Worm (Caenorhabditis elegans): Measurements from ENCODE around the gene clec-36.

clec-36 gene

ce11 chrV:16848498-16848897 lies at the start of gene clec-36, which contains the start of gene clec-26:
TSS of gene clec-36 (minus strand) at chrV:16848598.
TSS of gene clec-26 (plus strand) at chrV:16848611.
- TF ChIP-seq nfyb-1 (GFP tag; IDR thresholded peaks at IDR 0.05) (no peak), nhr-80 (tag; optimal IDR thresholded peaks at IDR 0.05) (peak; percentile 18), dpff-1 (tag; optimal IDR thresholded peaks at IDR 0.05) (no peak), rpc-1 (optimal IDR thresholded peaks at IDR 0.05) (no peak), rpc-1 (tag; optimal IDR thresholded peaks at IDR 0.05) (no peak), pbrm-1 (GFP tag; IDR thresholded peaks at IDR 0.05) (no peak), ztf-18 (tag; optimal IDR thresholded peaks at IDR 0.05) (no peak)

ce11 chrV:16893440-16893839 lies 45.0 kb upstream of the clec-36 start, which contains the start of gene F09C6.15:
TSS of gene F09C6.15 (plus strand) at chrV:16893740.
- no peak for TF ChIP-seq ceh-27 (GFP tag; optimal IDR thresholded peaks at IDR 0.05)
- TF ChIP-seq hlh-26 (GFP tag; conservative IDR thresholded peaks at IDR 0.05), result no peak
- no peak for TF ChIP-seq pha-4 (tag; optimal IDR thresholded peaks at IDR 0.05)
- TF ChIP-seq lsl-1 (GFP tag; optimal IDR thresholded peaks at IDR 0.05), result no peak
- TF ChIP-seq let-526 (GFP tag; IDR thresholded peaks at IDR 0.05), result no peak
- TF ChIP-seq hrde-1 (tag; optimal IDR thresholded peaks at IDR 0.05; ENCODE audit: borderline replicate concordance), result no peak
- no peak for TF ChIP-seq hmg-20 (GFP tag; IDR thresholded peaks at IDR 0.05)
- no peak for TF ChIP-seq hsf-1 (GFP tag; IDR thresholded peaks at IDR 0.05)
- no peak for TF ChIP-seq rec-8 (tag; optimal IDR thresholded peaks at IDR 0.05)
- no peak for TF ChIP-seq ceh-58 (GFP tag; IDR thresholded peaks at IDR 0.05)
- no peak for TF ChIP-seq K11D2.4 (GFP tag; IDR thresholded peaks at IDR 0.05)
- TF ChIP-seq Y53G8AR.9 (GFP tag; conservative IDR thresholded peaks at IDR 0.05), result no peak
- TF ChIP-seq madf-3 (GFP tag; IDR thresholded peaks at IDR 0.05), result no peak
- no peak for TF ChIP-seq F10E7.11 (tag; optimal IDR thresholded peaks at IDR 0.05)
- TF ChIP-seq athp-1 (tag; optimal IDR thresholded peaks at IDR 0.05), result no peak
- no peak for TF ChIP-seq tbp1 (GFP tag; optimal IDR thresholded peaks at IDR 0.05)
- no peak for TF ChIP-seq lin-26 (GFP tag; IDR thresholded peaks at IDR 0.05)
- TF ChIP-seq lin-40 (tag; optimal IDR thresholded peaks at IDR 0.05), result no peak
- TF ChIP-seq Y67H2A.10 (GFP tag; conservative IDR thresholded peaks at IDR 0.05), result no peak
- TF ChIP-seq atf-7 (tag; optimal IDR thresholded peaks at IDR 0.05), result no peak

ce11 chrV:16888788-16889325 lies 40.5 kb upstream of the clec-36 start, which contains the start of the genes ifas-2 and fbxa-44:
TSS of gene ifas-2 (minus strand) at chrV:16888888.
TSS of gene fbxa-44 (plus strand) at chrV:16889275.
- TF ChIP-seq B0261.1 (tag; optimal IDR thresholded peaks at IDR 0.05) (no peak), B0035.1 (tag; optimal IDR thresholded peaks at IDR 0.05) (no peak), die-1 (tag; optimal IDR thresholded peaks at IDR 0.05) (no peak), attf-6 (GFP tag; IDR thresholded peaks at IDR 0.05) (no peak), fkh-3 (tag; optimal IDR thresholded peaks at IDR 0.05) (no peak), ztf-28 (GFP tag; IDR thresholded peaks at IDR 0.05) (no peak)

- TF ChIP-seq rec-8 (tag; optimal IDR thresholded peaks at IDR 0.05) (no peak), ztf-3 (GFP tag; optimal IDR thresholded peaks at IDR 0.05) (no peak), akir-1 (GFP tag; optimal IDR thresholded peaks at IDR 0.05) (no peak), bed-2 (GFP tag; IDR thresholded peaks at IDR 0.05) (no peak), sdz-38 (tag; optimal IDR thresholded peaks at IDR 0.05) (no peak)
These were observed 36.3 kb upstream of the clec-36 start, which contains the start of gene F09C6.13 for ce11 chrV:16884744-16885143. TSS of gene F09C6.13 (plus strand) at chrV:16885044.

Data from whole organism, young adult.